Worm (Caenorhabditis elegans) whole organism, L1 larva: ENCODE results near the gene F31F7.1.

Experiments
- C04F5.9 ChIP-seq: sonication (generic microtip); optimal IDR thresholded peaks from 2 replicates; lab custom pipeline; 2016; ENCODE audit warnings: missing genetic modification characterization, missing compliant biosample characterization
- C16A3.4 ChIP-seq: fragments of 150-350 bp; optimal IDR thresholded peaks from 2 replicates; lab custom pipeline; 2014; ENCODE audit warnings: missing biosample characterization, missing genetic modification characterization
- C34B4.2 ChIP-seq: sonication (generic microtip); optimal IDR thresholded peaks from 2 replicates; lab custom pipeline; 2017; ENCODE audit warnings: mild to moderate bottlenecking, missing genetic modification characterization, missing compliant biosample characterization
- aly-2 ChIP-seq: fragments of 150-350 bp; optimal IDR thresholded peaks from 2 replicates; lab custom pipeline; 2014; ENCODE audit warnings: missing biosample characterization, missing genetic modification characterization
- blmp-1 ChIP-seq: fragments of 150-350 bp; optimal IDR thresholded peaks from 2 replicates; lab custom pipeline; 2014; ENCODE audit warnings: missing biosample characterization, missing genetic modification characterization
- ceh-63 ChIP-seq: fragments of 200-800 bp; sonication (Bioruptor generic); optimal IDR thresholded peaks from 2 replicates; lab custom pipeline; 2018; ENCODE audit warnings: mild to moderate bottlenecking, missing genetic modification characterization, missing compliant biosample characterization
- dsc-1 ChIP-seq: sonication (generic microtip); optimal IDR thresholded peaks from 2 replicates; lab custom pipeline; 2016; ENCODE audit warnings: mild to moderate bottlenecking, missing genetic modification characterization, missing compliant biosample characterization
- efl-1 ChIP-seq, 4 experiments: fragments of 150-350 bp; optimal IDR thresholded peaks in 3 of 4; peaks in 1 of 4; 1 replicate in 1 of 4; 2 replicates in 3 of 4; lab custom pipeline; 2014; ENCODE audit warnings: missing biosample characterization in 2 of 4, missing genetic modification characterization in 2 of 4, missing genetic modification reagents in 2 of 4
- egl-27 ChIP-seq, 2 experiments: fragments of 150-350 bp in 1 of 2; sonication (generic microtip); optimal IDR thresholded peaks; 3 replicates each; lab custom pipeline; 2017 to 2018; ENCODE audit warnings: missing biosample characterization in 2 of 2, missing genetic modification characterization in 2 of 2, missing genetic modification reagents in 2 of 2
- elt-2 ChIP-seq: sonication (generic microtip); optimal IDR thresholded peaks from 2 replicates; lab custom pipeline; 2016; ENCODE audit warnings: missing genetic modification characterization, mild to moderate bottlenecking, inconsistent platforms, missing compliant biosample characterization, missing genetic modification reagents
- fkh-4 ChIP-seq: sonication (generic microtip); optimal IDR thresholded peaks from 2 replicates; lab custom pipeline; 2016; ENCODE audit warnings: missing compliant biosample characterization, missing genetic modification characterization, borderline replicate concordance
- fkh-8 ChIP-seq: sonication (generic microtip); optimal IDR thresholded peaks from 2 replicates; lab custom pipeline; 2016; ENCODE audit warnings: mild to moderate bottlenecking, missing genetic modification characterization, missing compliant biosample characterization
- grh-1 ChIP-seq: fragments of 200-800 bp; sonication (Bioruptor generic); IDR thresholded peaks from 2 replicates; pipeline ENCODE4 v1.3.6; 2022; ENCODE audit warnings: missing genetic modification reagents, missing genetic modification characterization, missing compliant biosample characterization
- hpl-2 ChIP-seq: fragments of 150-350 bp; optimal IDR thresholded peaks from 2 replicates; lab custom pipeline; 2014; ENCODE audit warnings: missing biosample characterization, missing genetic modification reagents, missing genetic modification characterization
- irx-1 ChIP-seq: sonication (generic microtip); optimal IDR thresholded peaks from 2 replicates; lab custom pipeline; 2016; ENCODE audit warnings: missing genetic modification characterization, missing compliant biosample characterization
- isw-1 ChIP-seq: fragments of 200-800 bp; sonication (Bioruptor generic); IDR thresholded peaks from 2 replicates; pipeline ENCODE4 v1.3.6; 2022; ENCODE audit warnings: missing genetic modification characterization, missing compliant biosample characterization
- lin-14 ChIP-seq: fragments of 200-800 bp; sonication (Bioruptor generic); optimal IDR thresholded peaks from 2 replicates; lab custom pipeline; 2018; ENCODE audit warnings: mild to moderate bottlenecking, missing genetic modification characterization, moderate library complexity, missing compliant biosample characterization
- lin-15B ChIP-seq: fragments of 150-350 bp; sonication (generic microtip); optimal IDR thresholded peaks from 3 replicates; lab custom pipeline; 2014; ENCODE audit warnings: missing biosample characterization, missing genetic modification characterization
- lin-35 ChIP-seq, 2 experiments: fragments of 150-350 bp; optimal IDR thresholded peaks; 2 replicates each; lab custom pipeline; 2014; ENCODE audit warnings: missing biosample characterization in 2 of 2, missing genetic modification characterization in 2 of 2, missing genetic modification reagents in 2 of 2
- lir-3 ChIP-seq: sonication (generic microtip); optimal IDR thresholded peaks from 2 replicates; lab custom pipeline; 2016; ENCODE audit warnings: mild to moderate bottlenecking, missing genetic modification characterization, moderate library complexity, missing compliant biosample characterization; ENCODE audit not compliant: poor library complexity
- lsy-2 ChIP-seq, 2 experiments: fragments of 150-350 bp; optimal IDR thresholded peaks; 2 replicates each; lab custom pipeline; 2014; ENCODE audit warnings: missing biosample characterization in 2 of 2, missing genetic modification characterization in 2 of 2
- mef-2 ChIP-seq: fragments of 150-350 bp; optimal IDR thresholded peaks from 2 replicates; lab custom pipeline; 2014; ENCODE audit warnings: missing biosample characterization, missing genetic modification characterization
- mep-1 ChIP-seq: fragments of 150-350 bp; optimal IDR thresholded peaks from 2 replicates; lab custom pipeline; 2014; ENCODE audit warnings: missing biosample characterization, missing genetic modification characterization
- nhr-11 ChIP-seq: fragments of 150-350 bp; optimal IDR thresholded peaks from 2 replicates; lab custom pipeline; 2014; ENCODE audit warnings: missing biosample characterization, missing genetic modification characterization
- nhr-12 ChIP-seq: sonication (generic microtip); optimal IDR thresholded peaks from 2 replicates; lab custom pipeline; 2017; ENCODE audit warnings: missing biosample characterization, missing genetic modification characterization
- nhr-47 ChIP-seq: sonication (generic microtip); optimal IDR thresholded peaks from 2 replicates; lab custom pipeline; 2016; ENCODE audit warnings: mild to moderate bottlenecking, missing genetic modification characterization, moderate library complexity, missing compliant biosample characterization
- nhr-71 ChIP-seq: sonication (generic microtip); optimal IDR thresholded peaks from 2 replicates; lab custom pipeline; 2016; ENCODE audit warnings: mild to moderate bottlenecking, missing genetic modification characterization, moderate library complexity, missing compliant biosample characterization
- nhr-76 ChIP-seq: sonication (generic microtip); optimal IDR thresholded peaks from 2 replicates; lab custom pipeline; 2017; ENCODE audit warnings: missing biosample characterization, missing genetic modification characterization
- nhr-84 ChIP-seq: sonication (generic microtip); optimal IDR thresholded peaks from 2 replicates; lab custom pipeline; 2017; ENCODE audit warnings: missing biosample characterization, missing genetic modification characterization
- nhr-85 ChIP-seq: sonication (generic microtip); peaks from one replicate; lab custom pipeline; 2016; ENCODE audit warnings: missing genetic modification characterization, inconsistent platforms, missing compliant biosample characterization
- nhr-90 ChIP-seq: sonication (generic microtip); optimal IDR thresholded peaks from 2 replicates; lab custom pipeline; 2016; ENCODE audit warnings: mild to moderate bottlenecking, missing genetic modification characterization, missing compliant biosample characterization; ENCODE audit not compliant: poor library complexity
- pag-3 ChIP-seq: sonication (generic microtip); optimal IDR thresholded peaks from 2 replicates; lab custom pipeline; 2017; ENCODE audit warnings: missing genetic modification characterization, mild to moderate bottlenecking, missing compliant biosample characterization, antibody characterized with exemption, borderline replicate concordance; ENCODE audit not compliant: insufficient read depth
- pax-3 ChIP-seq: fragments of 200-800 bp; sonication (Bioruptor generic); optimal IDR thresholded peaks from 2 replicates; lab custom pipeline; 2018; ENCODE audit warnings: mild to moderate bottlenecking, missing genetic modification characterization, moderate library complexity, missing compliant biosample characterization
- pqm-1 ChIP-seq: sonication (generic microtip); optimal IDR thresholded peaks from 3 replicates; lab custom pipeline; 2017; ENCODE audit warnings: missing biosample characterization, missing genetic modification characterization
- rnt-1 ChIP-seq: sonication (generic microtip); optimal IDR thresholded peaks from 2 replicates; lab custom pipeline; 2016; ENCODE audit warnings: mild to moderate bottlenecking, missing genetic modification characterization, moderate library complexity, missing compliant biosample characterization
- snpc-4 ChIP-seq: fragments of 150-350 bp; optimal IDR thresholded peaks from 2 replicates; lab custom pipeline; 2014; ENCODE audit warnings: missing biosample characterization, missing genetic modification characterization
- snu-23 ChIP-seq: sonication (generic microtip); optimal IDR thresholded peaks from 2 replicates; lab custom pipeline; 2016; ENCODE audit warnings: missing genetic modification characterization, missing compliant biosample characterization
- sptf-1 ChIP-seq: fragments of 150-350 bp; optimal IDR thresholded peaks from 2 replicates; lab custom pipeline; 2014; ENCODE audit warnings: missing biosample characterization, missing genetic modification characterization
- swsn-7 ChIP-seq: sonication (generic microtip); optimal IDR thresholded peaks from 2 replicates; lab custom pipeline; 2016; ENCODE audit warnings: missing genetic modification characterization, missing compliant biosample characterization
- tlp-1 ChIP-seq: fragments of 150-350 bp; optimal IDR thresholded peaks from 2 replicates; lab custom pipeline; 2014; ENCODE audit warnings: missing biosample characterization, missing genetic modification characterization
- unc-30 ChIP-seq: sonication (generic microtip); optimal IDR thresholded peaks from 2 replicates; lab custom pipeline; 2017; ENCODE audit warnings: missing biosample characterization, missing genetic modification characterization
- unc-62 ChIP-seq: fragments of 150-350 bp; optimal IDR thresholded peaks from 2 replicates; lab custom pipeline; 2014; ENCODE audit warnings: missing biosample characterization, missing genetic modification reagents, missing genetic modification characterization
- xbp-1 ChIP-seq: sonication (generic microtip); optimal IDR thresholded peaks from 2 replicates; lab custom pipeline; 2016; ENCODE audit warnings: missing genetic modification characterization, missing compliant biosample characterization
- zag-1 ChIP-seq: fragments of 150-350 bp; optimal IDR thresholded peaks from 2 replicates; lab custom pipeline; 2014; ENCODE audit warnings: missing biosample characterization, missing genetic modification characterization
- zip-4 ChIP-seq: fragments of 200-800 bp; sonication (Bioruptor generic); optimal IDR thresholded peaks from 2 replicates; lab custom pipeline; 2018; ENCODE audit warnings: mild to moderate bottlenecking, missing genetic modification characterization, moderate library complexity, missing compliant biosample characterization

F31F7.1 gene

DNA sequence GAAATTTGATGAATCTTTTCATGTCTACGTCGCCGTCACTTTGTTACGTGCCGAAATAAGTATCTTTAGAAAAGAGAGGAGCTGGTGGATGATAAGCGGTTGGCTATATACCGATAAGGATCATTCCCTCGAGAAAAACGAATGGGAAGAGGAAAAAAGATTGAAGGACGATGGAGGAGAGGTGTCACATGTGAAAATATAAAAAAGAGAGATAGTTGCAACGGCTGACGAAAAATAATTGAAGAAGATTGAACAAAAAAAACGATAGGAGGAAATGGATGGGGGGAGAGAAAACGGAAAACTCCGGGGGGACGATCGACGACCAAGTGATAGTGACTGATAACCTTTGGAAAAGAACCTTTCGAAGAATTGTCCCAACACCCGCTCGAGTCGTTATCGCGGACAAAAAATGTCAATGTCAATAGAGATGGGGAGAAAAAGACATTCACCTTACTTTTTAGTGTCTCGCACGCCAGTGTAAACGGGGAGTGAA is 46.7 kb upstream of the F31F7.1 start (continued):
- TF ChIP-seq mef-2: no peak
- TF ChIP-seq egl-27 (tag; optimal IDR thresholded peaks at IDR 0.05; lab: Kevin White, UChicago): peak; percentile 10 to 42
- peak; percentile 92 for TF ChIP-seq nhr-71 (tag; lab: Kevin White, UChicago)
- TF ChIP-seq ceh-63 (GFP tag; lab: Kevin White, UChicago): no peak
- peak; percentile 40 for TF ChIP-seq nhr-11 (tag; lab: Kevin White, UChicago)
- peak; percentile 54 for TF ChIP-seq irx-1
- peak; percentile 72 for TF ChIP-seq tlp-1
- no peak for TF ChIP-seq fkh-4 (tag; lab: Kevin White, UChicago)
- peak; percentile 97 for TF ChIP-seq nhr-85
- no peak for TF ChIP-seq sptf-1 (tag; lab: Kevin White, UChicago)
- TF ChIP-seq C04F5.9 (tag; lab: Kevin White, UChicago): no peak
- TF ChIP-seq lin-15B (tag; lab: Kevin White, UChicago): no peak
- peak; percentile 62 for TF ChIP-seq nhr-47
- peak; percentile 58 for TF ChIP-seq C16A3.4 (tag; lab: Kevin White, UChicago)
- TF ChIP-seq snpc-4 (tag; lab: Kevin White, UChicago): no peak
- no peak for TF ChIP-seq nhr-12 (tag; lab: Kevin White, UChicago)
- TF ChIP-seq, all 84 proteins: peak for 43

DNA sequence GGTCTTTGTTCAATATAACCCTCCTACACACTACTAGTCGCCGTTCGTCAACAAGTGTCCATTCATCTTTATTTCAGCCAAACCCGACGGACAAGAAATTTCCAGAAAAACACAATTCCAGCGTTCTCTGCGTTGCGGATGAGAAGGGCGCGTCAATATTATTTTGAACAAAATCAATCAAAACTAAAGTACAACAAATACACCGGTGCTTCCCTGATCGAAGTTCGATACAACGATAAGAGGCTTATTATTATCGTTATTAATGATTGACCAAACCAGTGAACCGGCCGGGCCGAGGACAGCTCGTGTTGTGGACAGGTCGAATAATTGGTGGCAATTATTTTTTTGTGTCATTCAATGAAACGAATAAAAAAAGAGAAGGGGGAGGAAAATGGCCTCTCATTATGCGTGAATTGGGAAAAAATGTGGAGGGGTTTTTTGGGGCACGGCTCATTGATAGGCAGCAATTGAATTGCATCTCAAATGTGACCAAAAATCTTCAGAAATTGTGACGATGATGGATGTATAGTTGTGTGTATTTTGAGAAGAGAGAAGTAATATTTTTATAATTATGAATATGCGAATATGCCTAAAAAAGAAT is 45.5 kb upstream of the F31F7.1 start:
- TF ChIP-seq grh-1 (0 out of 2 replicates have a peak, but pooled peaks have one; percentile 25), blmp-1 (tag; lab: Kevin White, UChicago) (peak; percentile 13), nhr-71 (tag; lab: Kevin White, UChicago) (peak; percentile 33), egl-27 (tag; optimal IDR thresholded peaks at IDR 0.05; lab: Kevin White, UChicago) (no peak), nhr-85 (peak; percentile 70), nhr-47 (peak; percentile 35), lin-15B (tag; lab: Kevin White, UChicago) (no peak), nhr-11 (tag; lab: Kevin White, UChicago) (no peak), fkh-8 (peak; percentile 18), lin-14 (GFP tag; lab: Kevin White, UChicago) (peak; percentile 79), mep-1 (tag; lab: Kevin White, UChicago) (peak; percentile 15), xbp-1 (peak; percentile 24), aly-2 (tag; lab: Kevin White, UChicago) (no peak), isw-1 (no peak), elt-2 (tag; lab: Kevin White, UChicago) (peak; percentile 37), lin-35 (GFP tag; optimal IDR thresholded peaks at IDR 0.05; lab: Kevin White, UChicago) (peak in 1 of 2 experiments; percentile 28), efl-1 (optimal IDR thresholded peaks at IDR 0.05; lab: Kevin White, UChicago) (peak in 1 of 2 experiments; percentile 2), efl-1 (GFP tag; optimal IDR thresholded peaks at IDR 0.05 in 1 of 2; lab: Kevin White, UChicago) (peak in 1 of 2 experiments; percentile 90), rnt-1 (tag; lab: Kevin White, UChicago) (no peak), lsy-2 (tag; optimal IDR thresholded peaks at IDR 0.05; lab: Kevin White, UChicago) (peak in 1 of 2 experiments; percentile 7), nhr-76 (tag; lab: Kevin White, UChicago) (no peak), swsn-7 (tag; lab: Kevin White, UChicago) (peak; percentile 36), snu-23 (GFP tag; lab: Kevin White, UChicago) (peak; percentile 1)

DNA sequence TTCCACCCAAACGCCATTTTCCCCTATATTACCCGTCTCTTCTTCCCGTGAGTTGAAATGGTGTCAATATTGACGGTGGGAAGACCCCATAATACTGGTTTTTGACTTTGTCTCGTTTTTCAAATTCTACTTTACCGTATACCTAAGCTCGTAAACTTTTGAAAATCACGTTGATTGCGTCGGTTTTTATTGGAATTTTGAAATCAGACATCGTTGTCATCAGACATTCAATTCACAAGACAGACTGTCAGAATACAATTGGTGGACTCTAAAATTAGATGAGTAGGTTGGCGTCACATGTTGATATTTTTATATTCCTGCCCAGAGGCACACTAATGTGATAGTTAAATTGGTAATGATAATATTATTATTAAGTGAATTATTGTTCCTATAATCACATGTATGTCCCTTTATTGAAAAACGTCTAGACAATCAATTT is 44.3 kb upstream of the F31F7.1 start:
- TF ChIP-seq isw-1: no peak
- TF ChIP-seq ceh-63 (GFP tag; lab: Kevin White, UChicago): no peak
- no peak for TF ChIP-seq pag-3 (tag; lab: Kevin White, UChicago)
- no peak for TF ChIP-seq unc-62 (GFP tag; lab: Kevin White, UChicago)
- TF ChIP-seq C16A3.4 (tag; lab: Kevin White, UChicago): no peak
- no peak for TF ChIP-seq elt-2 (tag; lab: Kevin White, UChicago)
- TF ChIP-seq nhr-84: no peak
- TF ChIP-seq C34B4.2: no peak
- TF ChIP-seq nhr-11 (tag; lab: Kevin White, UChicago): no peak
- TF ChIP-seq nhr-90 (tag; lab: Kevin White, UChicago): peak; percentile 34
- TF ChIP-seq lin-14 (GFP tag; lab: Kevin White, UChicago): peak; percentile 52
- TF ChIP-seq grh-1: no peak
- TF ChIP-seq efl-1 (optimal IDR thresholded peaks at IDR 0.05; lab: Kevin White, UChicago): no peak
- no peak for TF ChIP-seq efl-1 (GFP tag; optimal IDR thresholded peaks at IDR 0.05 in 1 of 2; lab: Kevin White, UChicago)
- TF ChIP-seq unc-30: no peak
- TF ChIP-seq snu-23 (GFP tag; lab: Kevin White, UChicago): peak; percentile 36
- TF ChIP-seq sptf-1 (tag; lab: Kevin White, UChicago): no peak
- no peak for TF ChIP-seq pax-3
- TF ChIP-seq nhr-12 (tag; lab: Kevin White, UChicago): no peak
- no peak for TF ChIP-seq fkh-8
- no peak for TF ChIP-seq zip-4 (GFP tag; lab: Kevin White, UChicago)
- peak; percentile 11 for TF ChIP-seq lir-3 (tag; lab: Kevin White, UChicago)
- no peak for TF ChIP-seq dsc-1
- no peak for TF ChIP-seq pqm-1 (tag; lab: Kevin White, UChicago)
- no peak for TF ChIP-seq hpl-2 (GFP tag; lab: Kevin White, UChicago)
- no peak for TF ChIP-seq zag-1 (tag; lab: Kevin White, UChicago)
